Fruit fly (Drosophila melanogaster) Kc167 (cell line): ENCODE data around the gene Ir75a.

Experiments used
- Myc ChIP-seq: fragments of >200 bp; optimal IDR thresholded peaks from 2 replicates; lab custom pipeline; 2017; ENCODE audit warnings: missing external identifiers
- Sin3A ChIP-seq: fragments of >200 bp; optimal IDR thresholded peaks from 2 replicates; lab custom pipeline; 2018; ENCODE audit warnings: missing external identifiers
- h ChIP-seq: fragments of >200 bp; optimal IDR thresholded peaks from 3 replicates; lab custom pipeline; 2018; ENCODE audit warnings: missing external identifiers
- insv ChIP-seq: fragments of >200 bp; optimal IDR thresholded peaks from 3 replicates; lab custom pipeline; 2018; ENCODE audit warnings: missing external identifiers
- psq ChIP-seq: fragments of >200 bp; optimal IDR thresholded peaks from 2 replicates; lab custom pipeline; 2017; ENCODE audit warnings: missing external identifiers
- ttk ChIP-seq: sonication (Bioruptor generic); optimal IDR thresholded peaks from 2 replicates; lab custom pipeline; 2017; ENCODE audit warnings: missing external identifiers

dm6 chr3L:17808597-17809213 is 9.0 kb downstream of the Ir75a start, which contains the start of gene CG32191:
- TF ChIP-seq ttk (lab: Kevin White, UChicago), result no peak
- no peak for TF ChIP-seq psq (lab: Kevin White, UChicago)
- no peak for TF ChIP-seq h (lab: Kevin White, UChicago)
- no peak for TF ChIP-seq insv (lab: Kevin White, UChicago)
- no peak for TF ChIP-seq Sin3A (lab: Kevin White, UChicago)
- no peak for TF ChIP-seq Myc (lab: Kevin White, UChicago)
